Fruit fly (Drosophila melanogaster) whole organism, embryonic: ENCODE results near the gene CG18622.

Source experiments
- Abd-B ChIP-seq: fragments of 200-800 bp; sonication (Bioruptor generic); optimal IDR thresholded peaks from 2 replicates; lab custom pipeline; 2018; ENCODE audit warnings: missing biosample characterization, mild to moderate bottlenecking, missing genetic modification characterization, moderate library complexity
- B-H1 ChIP-seq: fragments of 200-800 bp; sonication (Bioruptor generic); IDR thresholded peaks from 3 replicates; pipeline ENCODE4 v1.3.6; 2022; ENCODE audit warnings: missing biosample characterization, missing genetic modification characterization
- BtbVII ChIP-seq: fragments of 200-800 bp; sonication (Bioruptor generic); optimal IDR thresholded peaks from 3 replicates; lab custom pipeline; 2017; ENCODE audit warnings: missing biosample characterization, mild to moderate bottlenecking, missing genetic modification characterization
- CG10959 ChIP-seq: fragments of 200-800 bp; sonication (Bioruptor generic); IDR thresholded peaks from 2 replicates; pipeline ENCODE4 v1.3.6; 2022; ENCODE audit warnings: missing biosample characterization, missing genetic modification characterization
- CG12071 ChIP-seq: fragments of 200-800 bp; sonication (Bioruptor generic); optimal IDR thresholded peaks from 3 replicates; lab custom pipeline; 2018; ENCODE audit warnings: missing biosample characterization, mild to moderate bottlenecking, missing genetic modification characterization
- CG12391 ChIP-seq: fragments of 200-800 bp; sonication (Bioruptor generic); optimal IDR thresholded peaks from 3 replicates; lab custom pipeline; 2018; ENCODE audit warnings: missing biosample characterization, mild to moderate bottlenecking, missing genetic modification characterization, moderate library complexity
- CG12659 ChIP-seq: fragments of 200-800 bp; sonication (Bioruptor generic); optimal IDR thresholded peaks from 3 replicates; lab custom pipeline; 2017; ENCODE audit warnings: mild to moderate bottlenecking, missing biosample characterization, missing genetic modification reagents, missing genetic modification characterization
- CG14014 ChIP-seq: fragments of 200-800 bp; sonication (Bioruptor generic); IDR thresholded peaks from 2 replicates; pipeline ENCODE4 v1.3.6; 2022; ENCODE audit warnings: missing biosample characterization, missing genetic modification characterization
- CG17802 ChIP-seq: fragments of 200-800 bp; sonication (Bioruptor generic); optimal IDR thresholded peaks from 2 replicates; lab custom pipeline; 2018; ENCODE audit warnings: missing biosample characterization, mild to moderate bottlenecking, missing genetic modification characterization, moderate library complexity
- CG17829 ChIP-seq: fragments of 200-800 bp; optimal IDR thresholded peaks from 2 replicates; lab custom pipeline; 2019; ENCODE audit warnings: missing biosample characterization, mild to moderate bottlenecking, missing genetic modification characterization, moderate library complexity
- CG1792 ChIP-seq: fragments of 200-800 bp; sonication (Bioruptor generic); optimal IDR thresholded peaks from 2 replicates; lab custom pipeline; 2016; ENCODE audit warnings: missing biosample characterization, missing genetic modification characterization
- CG18262 ChIP-seq: fragments of 200-800 bp; optimal IDR thresholded peaks from 3 replicates; lab custom pipeline; 2019; ENCODE audit warnings: missing biosample characterization, mild to moderate bottlenecking, missing genetic modification characterization, moderate library complexity
- CG2120 ChIP-seq: fragments of 200-800 bp; sonication (Bioruptor generic); optimal IDR thresholded peaks from 3 replicates; lab custom pipeline; 2016; ENCODE audit warnings: missing biosample characterization, missing genetic modification characterization
- CG31441 ChIP-seq: fragments of 200-800 bp; sonication (Bioruptor generic); IDR thresholded peaks from 2 replicates; pipeline ENCODE4 v1.3.6; 2022; ENCODE audit warnings: missing biosample characterization, missing genetic modification characterization
- CG3281 ChIP-seq: fragments of 200-800 bp; sonication (Bioruptor generic); optimal IDR thresholded peaks from 3 replicates; lab custom pipeline; 2017; ENCODE audit warnings: missing biosample characterization, mild to moderate bottlenecking, missing genetic modification characterization
- CG6272 ChIP-seq: fragments of 200-800 bp; sonication (Bioruptor generic); IDR thresholded peaks from 2 replicates; pipeline ENCODE4 v1.3.6; 2022; ENCODE audit warnings: missing biosample characterization, missing genetic modification characterization
- CG7357 ChIP-seq: fragments of 200-800 bp; sonication (Bioruptor generic); IDR thresholded peaks from 3 replicates; pipeline ENCODE4 v1.3.6; 2022; ENCODE audit warnings: missing biosample characterization, missing genetic modification characterization
- CG8281 ChIP-seq: fragments of 200-800 bp; sonication (Bioruptor generic); optimal IDR thresholded peaks from 2 replicates; lab custom pipeline; 2018; ENCODE audit warnings: missing biosample characterization, mild to moderate bottlenecking, missing genetic modification characterization, moderate library complexity
- CG8359 ChIP-seq: fragments of 200-800 bp; sonication (Bioruptor generic); optimal IDR thresholded peaks from 2 replicates; lab custom pipeline; 2017; ENCODE audit warnings: missing biosample characterization, mild to moderate bottlenecking, missing genetic modification characterization, borderline replicate concordance
- Dad ChIP-seq: fragments of 200-800 bp; sonication (Bioruptor generic); optimal IDR thresholded peaks from 3 replicates; lab custom pipeline; 2016; ENCODE audit warnings: missing biosample characterization, missing genetic modification characterization
- Doc2 ChIP-seq: fragments of 200-800 bp; sonication (Bioruptor generic); IDR thresholded peaks from 2 replicates; pipeline ENCODE4 v1.3.6; 2022; ENCODE audit warnings: missing biosample characterization, missing genetic modification characterization
- Doc3 ChIP-seq: fragments of 200-800 bp; sonication (Bioruptor generic); IDR thresholded peaks from 3 replicates; pipeline ENCODE4 v1.3.6; 2022; ENCODE audit warnings: missing biosample characterization, missing genetic modification characterization; ENCODE audit not compliant: partially characterized antibody
- H2.0 ChIP-seq: fragments of 200-800 bp; sonication (Bioruptor generic); IDR thresholded peaks from 2 replicates; pipeline ENCODE4 v1.3.6; 2022; ENCODE audit warnings: missing biosample characterization, missing genetic modification characterization
- Myb ChIP-seq: fragments of 200-800 bp; sonication (Bioruptor generic); optimal IDR thresholded peaks from 2 replicates; lab custom pipeline; 2016; ENCODE audit warnings: missing biosample characterization, missing genetic modification characterization
- Taf1 ChIP-seq: fragments of 200-800 bp; sonication (Bioruptor generic); IDR thresholded peaks from 2 replicates; pipeline ENCODE4 v1.3.6; 2022; ENCODE audit warnings: missing biosample characterization, missing genetic modification characterization
- abd-A ChIP-seq: fragments of 200-800 bp; sonication (Bioruptor generic); optimal IDR thresholded peaks from 3 replicates; lab custom pipeline; 2019; ENCODE audit warnings: missing biosample characterization, mild to moderate bottlenecking, missing genetic modification characterization, moderate library complexity
- amos ChIP-seq: fragments of 200-800 bp; sonication (Bioruptor generic); IDR thresholded peaks from 2 replicates; pipeline ENCODE4 v1.3.6; 2022; ENCODE audit warnings: missing biosample characterization, missing genetic modification characterization; ENCODE audit not compliant: partially characterized antibody
- bab2 ChIP-seq: fragments of 200-800 bp; sonication (Bioruptor generic); optimal IDR thresholded peaks from 2 replicates; lab custom pipeline; 2016; ENCODE audit warnings: missing biosample characterization, missing genetic modification characterization
- bbx ChIP-seq: fragments of 200-800 bp; sonication (Bioruptor generic); IDR thresholded peaks from 2 replicates; pipeline ENCODE4 v1.3.6; 2022; ENCODE audit warnings: missing biosample characterization, missing genetic modification characterization; ENCODE audit not compliant: partially characterized antibody
- bsh ChIP-seq, 2 experiments: fragments of 200-800 bp; sonication (Bioruptor generic); optimal IDR thresholded peaks; 2 replicates each; lab custom pipeline; 2017 to 2018; ENCODE audit warnings: mild to moderate bottlenecking in 2 of 2, missing biosample characterization in 2 of 2, missing genetic modification characterization in 2 of 2, moderate library complexity in 1 of 2
- chm ChIP-seq: fragments of 200-800 bp; sonication (Bioruptor generic); IDR thresholded peaks from 2 replicates; pipeline ENCODE4 v1.3.6; 2022; ENCODE audit warnings: missing biosample characterization, missing genetic modification characterization
- da ChIP-seq: fragments of 200-800 bp; sonication (Bioruptor generic); optimal IDR thresholded peaks from 2 replicates; lab custom pipeline; 2016; ENCODE audit warnings: missing biosample characterization, missing genetic modification characterization
- fd96Cb ChIP-seq: fragments of 200-800 bp; sonication (Bioruptor generic); optimal IDR thresholded peaks from 2 replicates; lab custom pipeline; 2018; ENCODE audit warnings: missing biosample characterization, mild to moderate bottlenecking, missing genetic modification characterization, moderate library complexity
- gcm ChIP-seq: fragments of 200-800 bp; sonication (Bioruptor generic); optimal IDR thresholded peaks from 2 replicates; lab custom pipeline; 2019; ENCODE audit warnings: missing biosample characterization, mild to moderate bottlenecking, missing genetic modification characterization, moderate library complexity
- h ChIP-seq: fragments of >200 bp; optimal IDR thresholded peaks from 2 replicates; lab custom pipeline; 2017
- hb ChIP-seq: fragments of 200-800 bp; sonication (Bioruptor generic); IDR thresholded peaks from 3 replicates; pipeline ENCODE4 v1.3.6; 2022; ENCODE audit warnings: missing biosample characterization, missing genetic modification characterization; ENCODE audit not compliant: partially characterized antibody
- ind ChIP-seq: fragments of 200-800 bp; sonication (Bioruptor generic); optimal IDR thresholded peaks from 3 replicates; lab custom pipeline; 2016; ENCODE audit warnings: missing biosample characterization, missing genetic modification characterization
- kah ChIP-seq: fragments of 200-800 bp; sonication (Bioruptor generic); optimal IDR thresholded peaks from 2 replicates; lab custom pipeline; 2018; ENCODE audit warnings: missing biosample characterization, mild to moderate bottlenecking, missing genetic modification characterization
- kay ChIP-seq: fragments of 200-800 bp; sonication (Bioruptor generic); optimal IDR thresholded peaks from 2 replicates; lab custom pipeline; 2016; ENCODE audit warnings: missing biosample characterization, missing genetic modification characterization
- klu ChIP-seq: fragments of 200-800 bp; sonication (Bioruptor generic); IDR thresholded peaks from 2 replicates; pipeline ENCODE4 v1.3.6; 2022; ENCODE audit warnings: missing biosample characterization, missing genetic modification characterization
- prd ChIP-seq, 3 experiments: fragments of >200 bp in 2 of 3; fragments of 200-800 bp in 1 of 3; sonication (Bioruptor generic) in 1 of 3; optimal IDR thresholded peaks in 2 of 3; IDR thresholded peaks in 1 of 3; 2 replicates in 2 of 3; 3 replicates in 1 of 3; pipeline versions ENCODE4 v1.3.6 to Lab custom; 2017 to 2022; ENCODE audit warnings: missing biosample characterization in 1 of 3, missing genetic modification characterization in 1 of 3
- rib ChIP-seq: fragments of 200-800 bp; sonication (Bioruptor generic); IDR thresholded peaks from 2 replicates; pipeline ENCODE4 v1.3.6; 2022; ENCODE audit warnings: missing biosample characterization, missing genetic modification characterization
- ro ChIP-seq: fragments of 200-800 bp; sonication (Bioruptor generic); IDR thresholded peaks from 2 replicates; pipeline ENCODE4 v1.3.6; 2022; ENCODE audit warnings: missing biosample characterization, missing genetic modification characterization
- sd ChIP-seq: fragments of 200-800 bp; sonication (Bioruptor generic); optimal IDR thresholded peaks from 3 replicates; lab custom pipeline; 2018; ENCODE audit warnings: missing biosample characterization, mild to moderate bottlenecking, missing genetic modification characterization, moderate library complexity
- stwl ChIP-seq: fragments of 200-800 bp; sonication (Bioruptor generic); optimal IDR thresholded peaks from 3 replicates; lab custom pipeline; 2018; ENCODE audit warnings: missing biosample characterization, mild to moderate bottlenecking, missing genetic modification characterization, moderate library complexity
- twi ChIP-seq: fragments of 200-800 bp; optimal IDR thresholded peaks from 2 replicates; lab custom pipeline; 2019; ENCODE audit warnings: missing biosample characterization, mild to moderate bottlenecking, missing genetic modification characterization, moderate library complexity
- unpg ChIP-seq: fragments of 200-800 bp; sonication (Bioruptor generic); optimal IDR thresholded peaks from 3 replicates; lab custom pipeline; 2018; ENCODE audit warnings: missing biosample characterization, mild to moderate bottlenecking, missing genetic modification characterization, moderate library complexity
- zen2 ChIP-seq: fragments of 200-800 bp; sonication (Bioruptor generic); IDR thresholded peaks from 3 replicates; pipeline ENCODE4 v1.3.6; 2022; ENCODE audit warnings: missing biosample characterization, missing genetic modification characterization; ENCODE audit not compliant: partially characterized antibody

The CG18622 gene

DNA sequence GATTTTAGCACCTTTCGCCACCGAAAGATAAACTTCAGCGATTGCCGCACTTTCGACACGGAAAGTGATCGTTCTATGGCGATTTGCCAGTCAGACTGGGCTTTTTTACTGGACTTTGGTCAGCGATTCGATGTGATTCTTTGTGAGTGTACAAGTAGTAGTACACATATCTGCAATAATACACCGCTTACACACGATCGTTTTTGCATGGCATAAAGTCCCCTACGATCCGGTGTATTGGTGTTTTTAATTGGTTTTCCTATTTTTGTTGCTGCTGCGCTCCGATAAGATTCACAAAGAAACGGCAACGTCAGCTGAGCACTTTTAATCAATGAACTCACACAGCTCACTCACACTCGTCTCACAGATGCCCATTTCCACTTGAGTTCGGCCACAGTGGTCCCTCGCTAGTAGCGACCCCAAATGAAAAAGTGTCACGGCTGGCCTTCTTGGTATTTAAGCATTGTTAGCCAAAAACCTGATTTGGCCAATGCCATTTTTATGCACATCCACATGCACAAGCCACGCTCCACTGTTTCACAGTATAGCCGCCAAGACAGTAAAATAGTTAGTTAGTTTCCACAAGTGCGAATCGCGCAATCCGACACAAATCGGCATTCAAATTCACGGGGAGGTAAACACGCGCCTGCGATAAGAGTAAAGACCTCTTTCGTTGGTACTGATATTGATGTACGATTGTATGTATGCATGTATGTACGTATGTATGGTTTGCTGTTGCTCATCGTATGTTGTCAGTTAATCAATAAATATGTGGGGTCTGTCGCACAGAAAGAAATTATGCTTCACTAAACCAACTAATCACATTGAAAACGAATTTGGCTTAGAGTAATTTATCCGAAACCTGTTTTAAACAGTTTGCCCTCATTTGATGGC lies 1.1 kb downstream of the CG18622 start (continued):
- TF ChIP-seq CG7357 (GFP tag; lab: Robert Waterston, UW) (peak; percentile 89), CG10959 (GFP tag; lab: Robert Waterston, UW) (peak; percentile 80), Taf1 (GFP tag; lab: Robert Waterston, UW) (peak; percentile 96), CG3281 (GFP tag; lab: Kevin White, UChicago) (peak; percentile 92), fd96Cb (peak; percentile 65), CG8281 (tag; lab: Kevin White, UChicago) (peak; percentile 92), Myb (peak; percentile 89), kay (GFP tag; lab: Kevin White, UChicago) (peak; percentile 85), amos (GFP tag; lab: Robert Waterston, UW) (peak; percentile 12; the same call in 1 of the 2 replicates), CG1792 (peak; percentile 94), Abd-B (GFP tag; lab: Kevin White, UChicago) (peak; percentile 94), B-H1 (peak; percentile 93), CG12659 (peak; percentile 94), da (GFP tag; lab: Kevin White, UChicago) (peak; percentile 85), abd-A (tag; lab: Kevin White, UChicago) (peak; percentile 45), kah (GFP tag; lab: Kevin White, UChicago) (peak; percentile 36), ro (GFP tag; lab: Robert Waterston, UW) (peak; percentile 84), ind (GFP tag; lab: Kevin White, UChicago) (peak; percentile 98), CG18262 (tag; lab: Kevin White, UChicago) (peak; percentile 60), gcm (peak; percentile 58), H2.0 (GFP tag; lab: Robert Waterston, UW) (peak; percentile 96), stwl (tag; lab: Kevin White, UChicago) (no peak), bbx (GFP tag; lab: Robert Waterston, UW) (no peak), unpg (GFP tag; lab: Kevin White, UChicago) (peak; percentile 91), bsh (GFP tag; optimal IDR thresholded peaks at IDR 0.05; lab: Kevin White, UChicago) (peak; percentile 62 to 75), h (lab: Kevin White, UChicago) (no peak), Doc3 (GFP tag; lab: Robert Waterston, UW) (no peak), bab2 (GFP tag; lab: Kevin White, UChicago) (peak; percentile 97), prd (optimal IDR thresholded peaks at IDR 0.05; lab: Kevin White, UChicago) (no peak), prd (GFP tag; IDR thresholded peaks at IDR 0.05; lab: Robert Waterston, UW) (peak; percentile 97), rib (peak; percentile 98), CG6272 (GFP tag; lab: Robert Waterston, UW) (peak; percentile 91), CG8359 (GFP tag; lab: Kevin White, UChicago) (peak; percentile 34), CG31441 (GFP tag; lab: Robert Waterston, UW) (peak; percentile 79), hb (GFP tag; lab: Robert Waterston, UW) (no peak), CG12071 (peak; percentile 93), CG12391 (tag; lab: Kevin White, UChicago) (peak; percentile 81), Doc2 (GFP tag; lab: Robert Waterston, UW) (peak; percentile 92), CG14014 (GFP tag; lab: Robert Waterston, UW) (peak; percentile 99), CG2120 (GFP tag; lab: Kevin White, UChicago) (peak; percentile 99), Dad (GFP tag; lab: Kevin White, UChicago) (peak; percentile 91), klu (GFP tag; lab: Robert Waterston, UW) (peak; percentile 91), CG17829 (tag; lab: Kevin White, UChicago) (peak; percentile 73), CG17802 (peak; percentile 54), twi (tag; lab: Kevin White, UChicago) (peak; percentile 59), sd (tag; lab: Kevin White, UChicago) (peak; percentile 93), zen2 (no peak), BtbVII (GFP tag; lab: Kevin White, UChicago) (peak; percentile 87), chm (GFP tag; lab: Robert Waterston, UW) (peak; percentile 84; the same call in 1 of the 2 replicates)
